Fruit fly (Drosophila melanogaster) whole organism, prepupa: ENCODE data around the gene CG43702.

Experiments
- CG11294 ChIP-seq: fragments of 200-800 bp; sonication (Bioruptor generic); IDR thresholded peaks from 2 replicates; pipeline ENCODE4 v1.3.6; 2022; ENCODE audit warnings: missing biosample characterization, missing genetic modification characterization
- CG6163 ChIP-seq: fragments of 200-800 bp; sonication (Bioruptor generic); IDR thresholded peaks from 3 replicates; pipeline ENCODE4 v1.3.6; 2022; ENCODE audit warnings: missing biosample characterization, missing genetic modification characterization
- CG6808 ChIP-seq: fragments of 200-800 bp; sonication (Bioruptor generic); optimal IDR thresholded peaks from 3 replicates; lab custom pipeline; 2017; ENCODE audit warnings: missing biosample characterization, missing genetic modification characterization, mild to moderate bottlenecking, moderate library complexity, missing genetic modification reagents
- Eip75B ChIP-seq: fragments of 200-800 bp; sonication (Bioruptor generic); optimal IDR thresholded peaks from 3 replicates; lab custom pipeline; 2016; ENCODE audit warnings: missing biosample characterization, missing genetic modification characterization
- Gug ChIP-seq: fragments of 200-800 bp; sonication (Bioruptor generic); IDR thresholded peaks from 2 replicates; pipeline ENCODE4 v1.3.6; 2022; ENCODE audit warnings: missing biosample characterization, missing genetic modification characterization
- Hr38 ChIP-seq: sonication (Bioruptor generic); optimal IDR thresholded peaks from 2 replicates; lab custom pipeline; 2016; ENCODE audit warnings: missing biosample characterization, missing genetic modification characterization
- Hr4 ChIP-seq: fragments of 200-800 bp; sonication (Bioruptor generic); optimal IDR thresholded peaks from 3 replicates; lab custom pipeline; 2016; ENCODE audit warnings: missing biosample characterization, missing genetic modification characterization
- OdsH ChIP-seq: fragments of 200-800 bp; sonication (Bioruptor generic); optimal IDR thresholded peaks from 3 replicates; lab custom pipeline; 2016; ENCODE audit warnings: missing biosample characterization, missing genetic modification characterization
- achi ChIP-seq: fragments of 200-800 bp; sonication (Bioruptor generic); optimal IDR thresholded peaks from 3 replicates; lab custom pipeline; 2016; ENCODE audit warnings: missing biosample characterization, missing genetic modification characterization
- pdm3 ChIP-seq: fragments of 200-800 bp; sonication (Bioruptor generic); optimal IDR thresholded peaks from 3 replicates; lab custom pipeline; 2016; ENCODE audit warnings: missing biosample characterization, missing genetic modification characterization
- spab ChIP-seq: fragments of 200-800 bp; sonication (Bioruptor generic); optimal IDR thresholded peaks from 2 replicates; lab custom pipeline; 2017; ENCODE audit warnings: missing biosample characterization, mild to moderate bottlenecking, missing genetic modification characterization, missing genetic modification reagents
- topi ChIP-seq: fragments of 200-800 bp; sonication (Bioruptor generic); optimal IDR thresholded peaks from 3 replicates; lab custom pipeline; 2016; ENCODE audit warnings: missing biosample characterization, missing genetic modification characterization

dm6 chr3L:21261403-21262164, 36.9 kb upstream of the CG43702 start:
- no peak for TF ChIP-seq spab (GFP tag; lab: Kevin White, UChicago)
- no peak for TF ChIP-seq pdm3 (GFP tag; lab: Kevin White, UChicago)
- no peak for TF ChIP-seq CG11294 (GFP tag; lab: Robert Waterston, UW)
- no peak for TF ChIP-seq OdsH (GFP tag; lab: Kevin White, UChicago)
- TF ChIP-seq achi (GFP tag; lab: Kevin White, UChicago), result no peak
- TF ChIP-seq Eip75B (GFP tag; lab: Kevin White, UChicago), result peak; percentile 43
- TF ChIP-seq Hr4 (GFP tag; lab: Kevin White, UChicago), result no peak
- TF ChIP-seq Gug (GFP tag; lab: Robert Waterston, UW), result no peak
- no peak for TF ChIP-seq CG6163 (GFP tag; lab: Robert Waterston, UW)
- no peak for TF ChIP-seq CG6808 (GFP tag; lab: Kevin White, UChicago)
- no peak for TF ChIP-seq topi
- TF ChIP-seq Hr38 (GFP tag; lab: Kevin White, UChicago), result no peak
